Worm (Caenorhabditis elegans): Measurements from ENCODE around the gene ZC250.4.

DNA sequence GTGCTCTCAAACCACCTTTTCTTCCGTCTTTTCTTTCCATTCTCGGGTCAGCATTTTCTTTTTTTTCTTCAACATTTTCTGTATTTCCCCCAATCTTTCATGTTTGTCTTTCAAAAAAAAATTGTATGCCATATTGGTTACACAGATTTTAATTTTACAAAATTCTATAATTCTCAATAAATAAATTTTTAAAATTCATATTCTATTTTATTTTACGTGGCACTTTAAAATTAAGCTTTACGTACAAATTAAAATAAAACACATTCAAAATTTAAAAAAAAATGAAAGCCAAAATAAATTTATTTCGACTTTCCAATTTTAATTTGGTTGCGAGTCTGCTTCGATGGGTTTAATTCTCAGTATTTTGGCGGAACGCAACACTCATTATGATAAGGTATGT lies 7.5 kb downstream of the ZC250.4 start, which contains the start of gene ZC250.5:
- TF ChIP-seq pha-4 (tag; optimal IDR thresholded peaks at IDR 0.05) (no peak), ztf-11 (tag; optimal IDR thresholded peaks at IDR 0.05) (no peak), nhr-237 (tag; optimal IDR thresholded peaks at IDR 0.05) (no peak), elt-3 (tag; optimal IDR thresholded peaks at IDR 0.05) (no peak), unc-62 (GFP tag; optimal IDR thresholded peaks at IDR 0.05) (no peak), blmp-1 (tag; optimal IDR thresholded peaks at IDR 0.05) (no peak), unc-39 (tag; optimal IDR thresholded peaks at IDR 0.05) (no peak), nhr-76 (tag; optimal IDR thresholded peaks at IDR 0.05) (no peak), nhr-28 (tag; optimal IDR thresholded peaks at IDR 0.05) (no peak), elt-1 (tag; optimal IDR thresholded peaks at IDR 0.05; ENCODE audit: borderline replicate concordance, insufficient read depth) (no peak), mep-1 (tag; optimal IDR thresholded peaks at IDR 0.05) (no peak), ceh-39 (tag; optimal IDR thresholded peaks at IDR 0.05) (no peak), snpc-4 (tag; optimal IDR thresholded peaks at IDR 0.05) (no peak)

Data from whole organism, mixed stage, embryonic.